Worm (Caenorhabditis elegans) whole organism, L4 larva: Measurements from ENCODE around the gene W02B12.1.

Experiments
- daf-12 ChIP-seq: fragments of 150-350 bp; optimal IDR thresholded peaks from 2 replicates; lab custom pipeline; 2014; ENCODE audit warnings: missing biosample characterization, missing genetic modification reagents, missing genetic modification characterization
- mdl-1 ChIP-seq, 2 experiments: fragments of 150-350 bp in 1 of 2; sonication (generic microtip) in 1 of 2; optimal IDR thresholded peaks; 2 replicates each; lab custom pipeline; 2014 to 2017; ENCODE audit warnings: missing biosample characterization in 2 of 2, missing genetic modification characterization in 2 of 2
- nhr-11 ChIP-seq: fragments of 150-350 bp; optimal IDR thresholded peaks from 2 replicates; lab custom pipeline; 2014; ENCODE audit warnings: missing biosample characterization, missing genetic modification characterization
- nhr-237 ChIP-seq: sonication (generic microtip); optimal IDR thresholded peaks from 2 replicates; lab custom pipeline; 2017; ENCODE audit warnings: missing biosample characterization, missing genetic modification characterization
- nhr-25 ChIP-seq: sonication (generic microtip); optimal IDR thresholded peaks from 2 replicates; lab custom pipeline; 2017; ENCODE audit warnings: missing genetic modification characterization, mild to moderate bottlenecking, missing compliant biosample characterization, antibody characterized with exemption, moderate library complexity, borderline replicate concordance; ENCODE audit not compliant: insufficient read depth
- nhr-77 ChIP-seq: fragments of 150-350 bp; optimal IDR thresholded peaks from 2 replicates; lab custom pipeline; 2014; ENCODE audit warnings: missing biosample characterization, missing genetic modification characterization
- ztf-11 ChIP-seq: fragments of 150-350 bp; optimal IDR thresholded peaks from 2 replicates; lab custom pipeline; 2014; ENCODE audit warnings: missing biosample characterization, missing genetic modification characterization

DNA sequence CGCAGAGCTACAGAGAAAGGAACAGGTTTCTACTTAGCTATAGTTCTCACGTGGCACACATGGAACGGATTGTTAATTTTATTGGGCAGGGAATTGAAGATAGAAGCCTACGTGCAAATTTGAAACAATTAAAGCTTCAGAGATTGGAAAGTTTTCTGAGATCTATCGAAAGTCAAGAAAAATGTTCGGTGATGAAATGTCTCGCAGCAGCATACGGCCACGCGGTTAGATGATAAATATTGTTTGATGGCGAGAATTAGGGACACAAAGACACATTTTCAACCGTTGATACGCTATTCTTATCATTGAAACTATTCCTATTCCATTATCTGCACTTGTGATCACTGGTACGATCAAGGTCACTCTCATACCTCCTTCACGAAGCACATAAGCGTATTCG lies 23.7 kb downstream of the W02B12.1 start:
- TF ChIP-seq ztf-11 (tag; lab: Kevin White, UChicago) (no peak), nhr-77 (no peak), daf-12 (tag; lab: Kevin White, UChicago) (no peak), nhr-237 (no peak), nhr-11 (tag; lab: Kevin White, UChicago) (no peak), mdl-1 (tag; optimal IDR thresholded peaks at IDR 0.05; lab: Kevin White, UChicago) (peak; percentile 14 to 83), nhr-25 (tag; lab: Kevin White, UChicago) (no peak)
